Fruit fly (Drosophila melanogaster) whole organism, adult: ENCODE data around the gene CG18731.

Experiments
- Hr96 ChIP-seq: fragments of 200-800 bp; sonication (Bioruptor generic); optimal IDR thresholded peaks from 2 replicates; lab custom pipeline; 2016; ENCODE audit warnings: missing biosample characterization, missing genetic modification characterization
- Mnt ChIP-seq: fragments of 200-800 bp; sonication (Bioruptor generic); optimal IDR thresholded peaks from 2 replicates; lab custom pipeline; 2016; ENCODE audit warnings: missing biosample characterization, mild to moderate bottlenecking, missing genetic modification characterization

- no peak for TF ChIP-seq Hr96 (GFP tag; lab: Kevin White, UChicago)
- no peak for TF ChIP-seq Mnt
Observed at dm6 chr3R:29749304-29750066, 24.7 kb downstream of the CG18731 start.
